Worm (Caenorhabditis elegans) whole organism, mixed stage, embryonic: ENCODE measurements around the gene cap-1.

ENCODE experiments used
- blmp-1 ChIP-seq: fragments of 150-350 bp; optimal IDR thresholded peaks from 2 replicates; lab custom pipeline; 2014; ENCODE audit warnings: missing biosample characterization, missing genetic modification characterization
- cnd-1 ChIP-seq: fragments of 200-800 bp; sonication (Bioruptor generic); optimal IDR thresholded peaks from 2 replicates; lab custom pipeline; 2018; ENCODE audit warnings: mild to moderate bottlenecking, missing genetic modification characterization, missing compliant biosample characterization
- ham-2 ChIP-seq: fragments of 200-800 bp; sonication (Bioruptor generic); optimal IDR thresholded peaks from 2 replicates; lab custom pipeline; 2018; ENCODE audit warnings: mild to moderate bottlenecking, missing genetic modification characterization, missing compliant biosample characterization
- hlh-1 ChIP-seq: fragments of 150-350 bp; optimal IDR thresholded peaks from 2 replicates; lab custom pipeline; 2014; ENCODE audit warnings: missing biosample characterization, missing genetic modification reagents, missing genetic modification characterization
- lin-32 ChIP-seq: fragments of 200-800 bp; sonication (Bioruptor generic); optimal IDR thresholded peaks from 2 replicates; lab custom pipeline; 2018; ENCODE audit warnings: mild to moderate bottlenecking, missing genetic modification characterization, missing compliant biosample characterization
- mep-1 ChIP-seq: fragments of 150-350 bp; optimal IDR thresholded peaks from 2 replicates; lab custom pipeline; 2017; ENCODE audit warnings: missing biosample characterization, missing genetic modification reagents, missing genetic modification characterization, inconsistent platforms
- nhr-12 ChIP-seq: fragments of 150-350 bp; optimal IDR thresholded peaks from 2 replicates; lab custom pipeline; 2014; ENCODE audit warnings: missing biosample characterization, missing genetic modification characterization
- sptf-1 ChIP-seq: sonication (generic microtip); optimal IDR thresholded peaks from 2 replicates; lab custom pipeline; 2017; ENCODE audit warnings: mild to moderate bottlenecking, missing genetic modification characterization, moderate library complexity, missing compliant biosample characterization
- unc-120 ChIP-seq: sonication (generic microtip); optimal IDR thresholded peaks from 2 replicates; lab custom pipeline; 2017; ENCODE audit warnings: missing genetic modification characterization, missing compliant biosample characterization; ENCODE audit not compliant: poor library complexity, severe bottlenecking
- unc-62 ChIP-seq: fragments of 150-350 bp; optimal IDR thresholded peaks from 2 replicates; lab custom pipeline; 2014; ENCODE audit warnings: missing biosample characterization, missing genetic modification reagents, missing genetic modification characterization

Gene cap-1

ce11 chrIV:7178942-7179341, 51.1 kb downstream of the cap-1 start, which contains the start of gene C42D4.3:
Gene C42D4.3, plus strand, starts transcription at chrIV:7179239.
- TF ChIP-seq hlh-1 (no peak), nhr-12 (tag; lab: Kevin White, UChicago) (no peak), lin-32 (GFP tag; lab: Kevin White, UChicago) (no peak), mep-1 (tag; lab: Kevin White, UChicago) (no peak), unc-120 (tag; lab: Kevin White, UChicago) (no peak), ham-2 (no peak), cnd-1 (tag; lab: Kevin White, UChicago) (no peak), unc-62 (GFP tag; lab: Kevin White, UChicago) (no peak), blmp-1 (tag; lab: Kevin White, UChicago) (no peak), sptf-1 (tag; lab: Kevin White, UChicago) (no peak)
